Fruit fly (Drosophila melanogaster) whole organism, pupa: ENCODE data around the gene aurA.

Experiments
- CG10348 ChIP-seq: fragments of 200-800 bp; sonication (Bioruptor generic); IDR thresholded peaks from 2 replicates; pipeline ENCODE4 v1.3.6; 2022; ENCODE audit warnings: missing biosample characterization, missing genetic modification characterization
- CG12605 ChIP-seq: fragments of 200-800 bp; sonication (Bioruptor generic); IDR thresholded peaks from 2 replicates; pipeline ENCODE4 v1.3.6; 2022; ENCODE audit warnings: missing biosample characterization, missing genetic modification characterization
- CG13204 ChIP-seq: fragments of 200-800 bp; sonication (Bioruptor generic); optimal IDR thresholded peaks from 2 replicates; lab custom pipeline; 2018; ENCODE audit warnings: missing biosample characterization, mild to moderate bottlenecking, missing genetic modification characterization, moderate library complexity
- CG14655 ChIP-seq: fragments of 200-800 bp; sonication (Bioruptor generic); optimal IDR thresholded peaks from 3 replicates; lab custom pipeline; 2017; ENCODE audit warnings: mild to moderate bottlenecking, missing biosample characterization, missing genetic modification reagents, missing genetic modification characterization
- CG15710 ChIP-seq: fragments of 200-800 bp; sonication (Bioruptor generic); optimal IDR thresholded peaks from 2 replicates; lab custom pipeline; 2018; ENCODE audit warnings: missing biosample characterization, mild to moderate bottlenecking, missing genetic modification characterization, moderate library complexity
- CG17806 ChIP-seq: fragments of 200-800 bp; sonication (Bioruptor generic); optimal IDR thresholded peaks from 2 replicates; lab custom pipeline; 2018; ENCODE audit warnings: missing biosample characterization, mild to moderate bottlenecking, missing genetic modification characterization, moderate library complexity
- CG32121 ChIP-seq: fragments of 200-800 bp; sonication (Bioruptor generic); IDR thresholded peaks from 2 replicates; pipeline ENCODE4 v1.3.6; 2022; ENCODE audit warnings: missing biosample characterization, missing genetic modification characterization
- CG34367 ChIP-seq: fragments of 200-800 bp; sonication (Bioruptor generic); optimal IDR thresholded peaks from 2 replicates; lab custom pipeline; 2018; ENCODE audit warnings: missing biosample characterization, mild to moderate bottlenecking, missing genetic modification characterization
- CG4496 ChIP-seq: fragments of 200-800 bp; sonication (Bioruptor generic); IDR thresholded peaks from 3 replicates; pipeline ENCODE4 v1.3.6; 2022; ENCODE audit warnings: missing biosample characterization, missing genetic modification characterization
- CG8159 ChIP-seq: fragments of 200-800 bp; sonication (Bioruptor generic); optimal IDR thresholded peaks from 3 replicates; lab custom pipeline; 2018; ENCODE audit warnings: missing biosample characterization, mild to moderate bottlenecking, missing genetic modification characterization, moderate library complexity
- CG8301 ChIP-seq: fragments of 200-800 bp; sonication (Bioruptor generic); optimal IDR thresholded peaks from 2 replicates; lab custom pipeline; 2018; ENCODE audit warnings: missing biosample characterization, mild to moderate bottlenecking, missing genetic modification characterization
- CG9948 ChIP-seq: fragments of 200-800 bp; sonication (Bioruptor generic); optimal IDR thresholded peaks from 2 replicates; lab custom pipeline; 2018; ENCODE audit warnings: missing biosample characterization, mild to moderate bottlenecking, missing genetic modification characterization, moderate library complexity
- D1 ChIP-seq: fragments of 200-800 bp; sonication (Bioruptor generic); optimal IDR thresholded peaks from 2 replicates; lab custom pipeline; 2018; ENCODE audit warnings: missing biosample characterization, mild to moderate bottlenecking, missing genetic modification characterization, moderate library complexity
- EcR ChIP-seq: fragments of 200-800 bp; sonication (Bioruptor generic); optimal IDR thresholded peaks from 3 replicates; lab custom pipeline; 2019; ENCODE audit warnings: missing biosample characterization, missing genetic modification characterization, mild to moderate bottlenecking, moderate library complexity, missing genetic modification reagents
- Ets98B ChIP-seq: fragments of 200-800 bp; sonication (Bioruptor generic); IDR thresholded peaks from 2 replicates; pipeline ENCODE4 v1.3.6; 2022; ENCODE audit warnings: missing biosample characterization, missing genetic modification characterization
- Pif1A ChIP-seq: fragments of 200-800 bp; sonication (Bioruptor generic); optimal IDR thresholded peaks from 3 replicates; lab custom pipeline; 2016; ENCODE audit warnings: missing biosample characterization, missing genetic modification characterization
- Pif1B ChIP-seq: fragments of 200-800 bp; sonication (Bioruptor generic); optimal IDR thresholded peaks from 3 replicates; lab custom pipeline; 2016; ENCODE audit warnings: missing biosample characterization, missing genetic modification characterization
- Snoo ChIP-seq: fragments of 200-800 bp; sonication (Bioruptor generic); optimal IDR thresholded peaks from 3 replicates; lab custom pipeline; 2017; ENCODE audit warnings: missing biosample characterization, mild to moderate bottlenecking, missing genetic modification characterization, inconsistent platforms
- fd96Ca ChIP-seq: fragments of 200-800 bp; sonication (Bioruptor generic); IDR thresholded peaks from 3 replicates; pipeline ENCODE4 v1.3.6; 2022; ENCODE audit warnings: missing biosample characterization, missing genetic modification characterization
- gl ChIP-seq: fragments of 200-800 bp; sonication (Bioruptor generic); optimal IDR thresholded peaks from 2 replicates; lab custom pipeline; 2018; ENCODE audit warnings: missing biosample characterization, mild to moderate bottlenecking, missing genetic modification characterization
- rn ChIP-seq: fragments of 200-800 bp; sonication (Bioruptor generic); IDR thresholded peaks from 2 replicates; pipeline ENCODE4 v1.3.6; 2022; ENCODE audit warnings: missing biosample characterization, missing genetic modification characterization

aurA gene

dm6 chr3R:11941116-11941515 is 21.8 kb upstream of the aurA start:
- TF ChIP-seq CG14655 (peak; percentile 17), CG12605 (GFP tag; lab: Robert Waterston, UW) (no peak), CG17806 (tag; lab: Kevin White, UChicago) (no peak), CG13204 (GFP tag; lab: Kevin White, UChicago) (no peak), CG10348 (GFP tag; lab: Robert Waterston, UW) (no peak)

dm6 chr3R:11945450-11946317 is 17.2 kb upstream of the aurA start:
- TF ChIP-seq CG17806 (tag; lab: Kevin White, UChicago) (peak; percentile 12), CG8301 (tag; lab: Kevin White, UChicago) (peak; percentile 60), CG10348 (GFP tag; lab: Robert Waterston, UW) (no peak), CG34367 (tag; lab: Kevin White, UChicago) (peak; percentile 4), CG13204 (GFP tag; lab: Kevin White, UChicago) (peak; percentile 59), CG9948 (tag; lab: Kevin White, UChicago) (peak; percentile 60), Snoo (tag; lab: Kevin White, UChicago) (no peak), gl (tag; lab: Kevin White, UChicago) (no peak), EcR (peak; percentile 78), CG8159 (tag; lab: Kevin White, UChicago) (peak; percentile 66), CG14655 (peak; percentile 70), Ets98B (GFP tag; lab: Robert Waterston, UW) (peak; percentile 18; the same call in 1 of the 2 replicates), Pif1A (GFP tag; lab: Kevin White, UChicago) (no peak)

- TF ChIP-seq CG8301 (tag; lab: Kevin White, UChicago) (peak; percentile 63), CG12605 (GFP tag; lab: Robert Waterston, UW) (peak; percentile 32; the same call in 1 of the 2 replicates), Pif1B (GFP tag; lab: Kevin White, UChicago) (peak; percentile 48), D1 (tag; lab: Kevin White, UChicago) (no peak), fd96Ca (GFP tag; lab: Robert Waterston, UW) (peak; percentile 55; the same call in 2 of the 3 replicates), CG4496 (GFP tag; lab: Robert Waterston, UW) (peak; percentile 69; the same call in 2 of the 3 replicates), CG15710 (peak; percentile 63), CG8159 (tag; lab: Kevin White, UChicago) (peak; percentile 68), Ets98B (GFP tag; lab: Robert Waterston, UW) (peak; percentile 38; the same call in 1 of the 2 replicates), gl (tag; lab: Kevin White, UChicago) (peak; percentile 61), CG32121 (GFP tag; lab: Robert Waterston, UW) (no peak), rn (0 out of 2 replicates have a peak, but pooled peaks have one; percentile 11), Pif1A (GFP tag; lab: Kevin White, UChicago) (peak; percentile 42), CG14655 (no peak), Snoo (tag; lab: Kevin White, UChicago) (peak; percentile 69), CG13204 (GFP tag; lab: Kevin White, UChicago) (peak; percentile 24), CG17806 (tag; lab: Kevin White, UChicago) (peak; percentile 58), CG34367 (tag; lab: Kevin White, UChicago) (peak; percentile 60), EcR (peak; percentile 8), CG10348 (GFP tag; lab: Robert Waterston, UW) (no peak), CG9948 (tag; lab: Kevin White, UChicago) (peak; percentile 59)
These were observed 15.7 kb upstream of the aurA start for dm6 chr3R:11947079-11947869.

dm6 chr3R:11947959-11948358 is 15.0 kb upstream of the aurA start:
- no peak for TF ChIP-seq CG12605 (GFP tag; lab: Robert Waterston, UW)
- no peak for TF ChIP-seq CG13204 (GFP tag; lab: Kevin White, UChicago)
- TF ChIP-seq Snoo (tag; lab: Kevin White, UChicago): no peak
- TF ChIP-seq gl (tag; lab: Kevin White, UChicago): no peak
- no peak for TF ChIP-seq rn
- no peak for TF ChIP-seq CG15710
- TF ChIP-seq D1 (tag; lab: Kevin White, UChicago): no peak
- TF ChIP-seq CG8301 (tag; lab: Kevin White, UChicago): no peak
- no peak for TF ChIP-seq CG32121 (GFP tag; lab: Robert Waterston, UW)
- TF ChIP-seq Pif1A (GFP tag; lab: Kevin White, UChicago): no peak
- TF ChIP-seq Pif1B (GFP tag; lab: Kevin White, UChicago): no peak
- no peak for TF ChIP-seq EcR
- TF ChIP-seq CG14655: no peak
- no peak for TF ChIP-seq Ets98B (GFP tag; lab: Robert Waterston, UW)
- no peak for TF ChIP-seq CG9948 (tag; lab: Kevin White, UChicago)
- no peak for TF ChIP-seq CG34367 (tag; lab: Kevin White, UChicago)

DNA sequence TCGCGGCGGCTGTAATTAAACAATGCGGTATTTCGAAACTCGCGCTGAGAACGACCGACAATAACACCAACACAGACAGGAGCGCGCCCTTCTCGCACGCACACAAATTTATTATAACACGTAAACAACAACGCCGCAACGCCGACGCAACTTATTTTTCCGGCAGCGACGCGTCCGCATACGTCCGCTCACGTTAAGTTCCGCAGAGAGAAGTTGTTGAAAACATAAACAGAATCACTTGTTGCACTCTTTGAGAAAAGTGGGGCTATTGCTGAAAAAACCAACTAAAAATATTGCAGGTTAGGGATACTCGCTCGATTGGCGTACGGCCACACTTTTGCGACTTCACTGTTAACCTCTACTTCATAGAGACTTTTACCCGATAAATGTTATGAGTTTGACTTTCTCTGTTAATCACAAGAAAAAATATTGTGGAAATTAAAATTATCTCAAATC is 14.0 kb upstream of the aurA start, which contains the start of gene Cad87A:
Cad87A (minus strand) TSS at position 227 of the 456 bp plus-strand sequence.
- TF ChIP-seq CG14655 (no peak), CG13204 (GFP tag; lab: Kevin White, UChicago) (no peak), CG8159 (tag; lab: Kevin White, UChicago) (peak; percentile 7), Pif1B (GFP tag; lab: Kevin White, UChicago) (no peak), gl (tag; lab: Kevin White, UChicago) (peak; percentile 12), EcR (peak; percentile 43)
